Fruit fly (Drosophila melanogaster): ENCODE results near the gene CG13698.

CG13698 gene

DNA sequence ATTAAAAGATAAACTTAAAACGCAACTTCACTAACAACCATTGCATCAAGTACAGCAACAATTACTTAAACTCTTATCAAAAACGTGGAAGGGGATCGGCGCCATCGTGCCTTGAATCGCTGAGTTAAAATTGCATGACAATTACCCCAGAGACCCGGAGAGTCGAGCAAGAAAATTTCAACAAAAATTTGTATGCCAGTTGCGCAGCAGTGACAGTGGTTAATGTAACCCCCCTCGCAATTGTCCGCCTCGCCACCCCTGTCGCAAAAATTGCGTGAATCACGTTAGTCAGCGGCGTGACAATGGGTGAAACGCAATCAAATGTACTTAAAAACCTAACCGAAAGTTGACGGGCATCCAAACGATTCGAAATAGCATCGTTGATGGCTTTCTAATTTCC is 6.2 kb downstream of the CG13698 start (continued):
- no peak for TF ChIP-seq tna (GFP tag; IDR thresholded peaks at IDR 0.05; ENCODE audit: partially characterized antibody)
- no peak for TF ChIP-seq CG9876 (GFP tag; optimal IDR thresholded peaks at IDR 0.05)
- TF ChIP-seq CG2678 (tag; optimal IDR thresholded peaks at IDR 0.05): no peak
- TF ChIP-seq D (optimal IDR thresholded peaks at IDR 0.05): no peak
- TF ChIP-seq D (GFP tag; optimal IDR thresholded peaks at IDR 0.05): no peak
- TF ChIP-seq CG1647 (GFP tag; optimal IDR thresholded peaks at IDR 0.05): no peak
- TF ChIP-seq Atf3 (GFP tag; optimal IDR thresholded peaks at IDR 0.05): no peak
- TF ChIP-seq NfI (GFP tag; optimal IDR thresholded peaks at IDR 0.05): peak; percentile 7
- TF ChIP-seq row (GFP tag; IDR thresholded peaks at IDR 0.05): peak; percentile 52

DNA sequence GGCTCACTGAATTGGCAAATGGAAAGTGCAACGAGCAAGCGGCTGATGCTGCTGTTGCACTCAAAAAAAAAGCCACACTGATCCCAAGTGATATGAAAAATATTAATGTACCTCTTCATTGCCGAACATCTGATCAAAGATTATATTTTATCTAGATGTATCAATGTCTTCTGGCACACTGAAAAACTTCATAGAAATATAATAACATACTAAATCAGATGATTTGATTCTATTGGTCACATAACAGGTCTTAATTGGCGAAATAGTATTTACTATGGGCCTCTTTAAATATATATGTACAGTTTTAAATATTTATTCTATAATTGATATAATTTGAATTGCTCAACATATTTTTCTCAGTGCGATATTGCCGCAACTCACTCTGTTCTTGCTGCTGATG is 9.2 kb downstream of the CG13698 start:
- TF ChIP-seq Sox102F (GFP tag; optimal IDR thresholded peaks at IDR 0.05): peak; percentile 36
- TF ChIP-seq da (GFP tag; optimal IDR thresholded peaks at IDR 0.05): no peak
- peak; percentile 51; the same call in 1 of the 2 replicates for TF ChIP-seq Drgx (GFP tag; IDR thresholded peaks at IDR 0.05)
- peak; percentile 6 for TF ChIP-seq CG10979 (tag; optimal IDR thresholded peaks at IDR 0.05)
- peak; percentile 27 for TF ChIP-seq gem (tag; optimal IDR thresholded peaks at IDR 0.05)
- TF ChIP-seq D (optimal IDR thresholded peaks at IDR 0.05): no peak
- no peak for TF ChIP-seq D (GFP tag; optimal IDR thresholded peaks at IDR 0.05)
- TF ChIP-seq dmrt99B (tag; optimal IDR thresholded peaks at IDR 0.05): no peak
- peak; percentile 6 for TF ChIP-seq CG11504 (tag; optimal IDR thresholded peaks at IDR 0.05)
- TF ChIP-seq Oli (tag; optimal IDR thresholded peaks at IDR 0.05): peak; percentile 1
- no peak for TF ChIP-seq ab (GFP tag; optimal IDR thresholded peaks at IDR 0.05)
- TF ChIP-seq phol (tag; optimal IDR thresholded peaks at IDR 0.05): peak; percentile 2
- TF ChIP-seq CG7372 (GFP tag; IDR thresholded peaks at IDR 0.05): no peak
- TF ChIP-seq so (GFP tag; IDR thresholded peaks at IDR 0.05): no peak
- TF ChIP-seq Ssrp (tag; optimal IDR thresholded peaks at IDR 0.05): no peak
- peak; percentile 19 for TF ChIP-seq Blimp-1 (GFP tag; optimal IDR thresholded peaks at IDR 0.05)
- TF ChIP-seq bsh (GFP tag; optimal IDR thresholded peaks at IDR 0.05): peak; percentile 34 to 58
- 0 out of 2 replicates have a peak, but pooled peaks have one; percentile 14 for TF ChIP-seq CG31441 (GFP tag; IDR thresholded peaks at IDR 0.05)
- no peak for TF ChIP-seq CG15269 (tag; optimal IDR thresholded peaks at IDR 0.05)

DNA sequence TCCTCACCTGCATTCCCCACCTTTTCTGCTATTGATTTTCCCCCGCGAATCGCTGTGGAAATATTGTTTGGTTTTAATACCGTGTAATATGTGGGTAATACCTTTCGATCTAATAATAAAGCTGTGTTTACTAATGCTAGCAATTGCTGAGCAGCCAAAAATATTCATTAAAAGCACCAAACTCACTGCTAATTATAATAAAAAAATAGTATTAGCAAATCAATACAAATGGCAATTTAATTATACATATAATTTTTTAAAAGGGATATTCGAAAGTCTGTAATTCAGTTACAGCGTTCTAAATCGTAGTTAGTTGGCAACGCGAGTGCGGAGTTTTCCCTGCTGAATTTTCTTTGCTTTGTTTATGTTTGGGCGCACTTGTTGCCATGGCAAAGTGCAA is 12.1 kb downstream of the CG13698 start:
- TF ChIP-seq gem (tag; optimal IDR thresholded peaks at IDR 0.05) (peak; percentile 12), CG11560 (tag; IDR thresholded peaks at IDR 0.05) (no peak), CG15269 (tag; optimal IDR thresholded peaks at IDR 0.05) (peak; percentile 2), CG1233 (GFP tag; optimal IDR thresholded peaks at IDR 0.05) (no peak), grau (tag; optimal IDR thresholded peaks at IDR 0.05) (peak; percentile 1), row (GFP tag; IDR thresholded peaks at IDR 0.05) (peak; percentile 55; the same call in 2 of the 3 replicates), CG11504 (tag; optimal IDR thresholded peaks at IDR 0.05) (peak; percentile 15), CG10209 (GFP tag; optimal IDR thresholded peaks at IDR 0.05) (peak; percentile 9), CG12071 (GFP tag; optimal IDR thresholded peaks at IDR 0.05) (no peak), lab (GFP tag; optimal IDR thresholded peaks at IDR 0.05) (no peak), pan (optimal IDR thresholded peaks at IDR 0.05) (no peak), pan (GFP tag; optimal IDR thresholded peaks at IDR 0.05 in 1 of 2, IDR thresholded peaks at IDR 0.05 in 1 of 2) (peak in 1 of 2 experiments; percentile 12), so (GFP tag; IDR thresholded peaks at IDR 0.05) (no peak), D19B (GFP tag; optimal IDR thresholded peaks at IDR 0.05) (peak; percentile 76), Hr51 (GFP tag; optimal IDR thresholded peaks at IDR 0.05) (peak in 1 of 2 experiments; percentile 2), dmrt11E (tag; optimal IDR thresholded peaks at IDR 0.05) (no peak), CG6654 (GFP tag; optimal IDR thresholded peaks at IDR 0.05) (no peak), sqz (GFP tag; optimal IDR thresholded peaks at IDR 0.05) (no peak), Med (GFP tag) (peak; percentile 49), dmrt99B (tag; optimal IDR thresholded peaks at IDR 0.05) (peak; percentile 18), CG2678 (tag; optimal IDR thresholded peaks at IDR 0.05) (peak; percentile 18), HmgZ (tag; optimal IDR thresholded peaks at IDR 0.05) (no peak), dm (GFP tag; optimal IDR thresholded peaks at IDR 0.05) (no peak), onecut (GFP tag; IDR thresholded peaks at IDR 0.05) (peak; percentile 81), scrt (GFP tag; optimal IDR thresholded peaks at IDR 0.05) (peak; percentile 46), CG9932 (GFP tag; IDR thresholded peaks at IDR 0.05) (no peak), gsb-n (tag; optimal IDR thresholded peaks at IDR 0.05) (no peak), Ets65A (GFP tag) (peak; percentile 49)
